Worm (Caenorhabditis elegans): Measurements from ENCODE around the gene Y38F1A.1.
A peak's percentile ranks its signal among the peaks of the same experiment; 100 is the strongest.

The Y38F1A.1 gene

DNA sequence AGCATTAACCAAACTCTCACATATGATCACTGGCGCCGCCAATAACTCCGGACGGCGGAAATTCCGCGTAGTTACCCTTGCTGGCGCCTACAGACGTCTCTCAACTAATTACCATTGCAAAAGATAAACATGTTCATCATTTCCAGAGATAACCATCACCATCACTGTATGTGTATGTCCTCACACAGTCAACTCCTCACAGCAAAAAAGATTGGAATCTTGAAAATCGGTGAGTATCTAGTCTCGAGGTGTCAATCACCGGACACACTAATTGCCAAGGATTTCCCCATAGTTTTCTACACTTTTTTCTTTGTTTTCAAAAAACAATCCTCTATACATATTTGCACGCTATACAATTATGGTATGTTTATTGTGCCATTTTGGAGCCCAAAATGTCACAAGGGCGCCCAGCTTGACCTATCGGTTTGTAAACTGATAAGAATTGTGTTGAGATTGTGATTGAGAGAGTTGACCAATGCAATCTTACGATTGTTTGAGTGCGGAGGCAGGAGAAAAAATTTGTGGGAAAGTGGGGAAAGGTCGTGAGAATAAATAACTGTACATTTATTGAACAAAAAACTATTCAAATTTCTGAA lies 27.5 kb upstream of the Y38F1A.1 start:
- TF ChIP-seq daf-16 (GFP tag; optimal IDR thresholded peaks at IDR 0.05) (no peak), daf-16 (tag; optimal IDR thresholded peaks at IDR 0.05) (peak; percentile 82), hlh-11 (tag; optimal IDR thresholded peaks at IDR 0.05) (peak; percentile 66), nhr-28 (tag; optimal IDR thresholded peaks at IDR 0.05) (peak; percentile 30), lir-3 (tag; optimal IDR thresholded peaks at IDR 0.05) (no peak), nhr-6 (tag; optimal IDR thresholded peaks at IDR 0.05) (peak; percentile 42), skn-1 (tag; optimal IDR thresholded peaks at IDR 0.05) (no peak), pqm-1 (tag; optimal IDR thresholded peaks at IDR 0.05) (peak; percentile 39), dve-1 (tag; optimal IDR thresholded peaks at IDR 0.05; ENCODE audit: insufficient read depth) (peak; percentile 26)

DNA sequence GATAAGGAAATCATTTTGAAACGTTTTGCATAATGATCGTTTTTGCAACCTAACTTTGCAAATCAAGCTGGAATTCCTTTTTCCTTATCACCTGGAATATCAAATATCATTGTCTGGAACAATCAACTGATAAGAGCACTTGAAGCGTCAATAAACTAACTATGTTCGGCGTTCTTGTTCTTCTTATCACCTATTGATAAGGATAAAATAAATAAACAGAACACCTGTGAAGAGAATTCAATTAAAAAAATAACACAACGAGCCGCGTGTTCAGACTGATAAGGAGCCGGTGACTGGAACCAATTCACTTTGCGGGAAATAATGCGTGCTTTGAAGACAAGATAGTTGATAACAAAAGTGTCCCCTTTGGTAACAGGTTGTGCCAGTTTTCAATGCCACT lies 25.6 kb upstream of the Y38F1A.1 start, which contains the start of gene cyd-1:
Gene cyd-1, plus strand, starts transcription at position 380 of the 400 bp plus-strand sequence.
- no peak for TF ChIP-seq dmd-8 (GFP tag; IDR thresholded peaks at IDR 0.05)
- peak; percentile 43 for TF ChIP-seq nhr-48 (tag; optimal IDR thresholded peaks at IDR 0.05)
- TF ChIP-seq set-16 (GFP tag; IDR thresholded peaks at IDR 0.05) = no peak
- TF ChIP-seq dmd-6 (GFP tag; IDR thresholded peaks at IDR 0.05) = peak; percentile 76
- TF ChIP-seq pha-4 (GFP tag; IDR thresholded peaks at IDR 0.05) = peak; percentile 30; the same call in 1 of the 2 replicates
- TF ChIP-seq pha-4 (tag; optimal IDR thresholded peaks at IDR 0.05) = peak; percentile 86
- peak in 1 of 2 experiments; percentile 8 for TF ChIP-seq hif-1 (tag; optimal IDR thresholded peaks at IDR 0.05)
- TF ChIP-seq hlh-11 (tag; optimal IDR thresholded peaks at IDR 0.05) = peak; percentile 93
- peak; percentile 2 for TF ChIP-seq mep-1 (tag; optimal IDR thresholded peaks at IDR 0.05)
- TF ChIP-seq hmg-1.1 (GFP tag; IDR thresholded peaks at IDR 0.05) = no peak
- TF ChIP-seq php-3 (GFP tag; IDR thresholded peaks at IDR 0.05) = peak; percentile 94
- TF ChIP-seq skn-1 (tag; optimal IDR thresholded peaks at IDR 0.05) = no peak
- TF ChIP-seq mes-2 (tag; optimal IDR thresholded peaks at IDR 0.05; ENCODE audit: poor library complexity, severe bottlenecking) = no peak
- peak; percentile 12 for TF ChIP-seq nhr-10 (tag; optimal IDR thresholded peaks at IDR 0.05)
- no peak for TF ChIP-seq madf-9 (GFP tag; conservative IDR thresholded peaks at IDR 0.05)
- TF ChIP-seq nhr-102 (tag; optimal IDR thresholded peaks at IDR 0.05) = peak; percentile 69
- TF ChIP-seq daf-16 (GFP tag; optimal IDR thresholded peaks at IDR 0.05) = peak in 1 of 2 experiments; percentile 34
- peak; percentile 97 for TF ChIP-seq daf-16 (tag; optimal IDR thresholded peaks at IDR 0.05)
- peak; percentile 78 for TF ChIP-seq lin-1 (GFP tag; IDR thresholded peaks at IDR 0.05)
- no peak for TF ChIP-seq nhr-11 (tag; optimal IDR thresholded peaks at IDR 0.05)
- no peak for TF ChIP-seq tra-1 (GFP tag; IDR thresholded peaks at IDR 0.05)
- no peak for TF ChIP-seq egl-43 (GFP tag; IDR thresholded peaks at IDR 0.05)
- TF ChIP-seq mxl-3 (GFP tag; optimal IDR thresholded peaks at IDR 0.05) = peak; percentile 46
- TF ChIP-seq aha-1 (tag) = no peak
- TF ChIP-seq dve-1 (tag; optimal IDR thresholded peaks at IDR 0.05; ENCODE audit: insufficient read depth) = peak; percentile 89
- no peak for TF ChIP-seq F26F4.8 (GFP tag; conservative IDR thresholded peaks at IDR 0.05)
- TF ChIP-seq nhr-6 (tag; optimal IDR thresholded peaks at IDR 0.05) = peak; percentile 16
- no peak for TF ChIP-seq spr-1 (tag; optimal IDR thresholded peaks at IDR 0.05)
- peak; percentile 86 for TF ChIP-seq nhr-77 (tag; optimal IDR thresholded peaks at IDR 0.05)
- TF ChIP-seq sdz-12 (GFP tag; optimal IDR thresholded peaks at IDR 0.05) = no peak
- TF ChIP-seq pqm-1 (tag; optimal IDR thresholded peaks at IDR 0.05) = peak; percentile 79
- TF ChIP-seq nhr-237 (tag; optimal IDR thresholded peaks at IDR 0.05) = no peak
- TF ChIP-seq ceh-44 (GFP tag; IDR thresholded peaks at IDR 0.05) = no peak
- TF ChIP-seq mdt-29 (GFP tag; IDR thresholded peaks at IDR 0.05) = no peak
- TF ChIP-seq nhr-111 (GFP tag; optimal IDR thresholded peaks at IDR 0.05) = no peak
- no peak for TF ChIP-seq egl-27 (tag; optimal IDR thresholded peaks at IDR 0.05)
- TF ChIP-seq hlh-30 (tag; optimal IDR thresholded peaks at IDR 0.05; ENCODE audit: insufficient read depth) = peak; percentile 39
- peak; percentile 89 for TF ChIP-seq nhr-28 (tag; optimal IDR thresholded peaks at IDR 0.05)
- no peak for TF ChIP-seq ceh-20 (GFP tag; IDR thresholded peaks at IDR 0.05)
- peak; percentile 25 for TF ChIP-seq cey-2 (tag; optimal IDR thresholded peaks at IDR 0.05; ENCODE audit: borderline replicate concordance, insufficient read depth)
- TF ChIP-seq Y5F2A.4 (GFP tag; optimal IDR thresholded peaks at IDR 0.05) = no peak
- TF ChIP-seq unc-62 (GFP tag; optimal IDR thresholded peaks at IDR 0.05 in 1 of 2) = peak; percentile 35 to 48
- no peak for TF ChIP-seq unc-62 (tag; optimal IDR thresholded peaks at IDR 0.05)
- TF ChIP-seq mdl-1 (tag; optimal IDR thresholded peaks at IDR 0.05) = peak in 1 of 2 experiments; percentile 58
- no peak for TF ChIP-seq snpc-4 (tag; optimal IDR thresholded peaks at IDR 0.05)

Data from whole organism, L4 larva.